Fruit fly (Drosophila melanogaster) whole organism: ENCODE data around the gene CG34427.

Experiments used
- pan ChIP-seq: fragments of >200 bp; optimal IDR thresholded peaks from 2 replicates; lab custom pipeline; 2017
- usp ChIP-seq: fragments of >200 bp; optimal IDR thresholded peaks from 2 replicates; lab custom pipeline; 2017; ENCODE audit warnings: missing biosample characterization, missing genetic modification characterization, mixed read lengths

dm6 chr3L:8842359-8842758, 37.8 kb downstream of the CG34427 start:
- no peak for TF ChIP-seq usp (GFP tag; lab: Kevin White, UChicago)
- no peak for TF ChIP-seq pan (lab: Kevin White, UChicago)
